Worm (Caenorhabditis elegans): ENCODE results near the gene F41C3.8.

DNA sequence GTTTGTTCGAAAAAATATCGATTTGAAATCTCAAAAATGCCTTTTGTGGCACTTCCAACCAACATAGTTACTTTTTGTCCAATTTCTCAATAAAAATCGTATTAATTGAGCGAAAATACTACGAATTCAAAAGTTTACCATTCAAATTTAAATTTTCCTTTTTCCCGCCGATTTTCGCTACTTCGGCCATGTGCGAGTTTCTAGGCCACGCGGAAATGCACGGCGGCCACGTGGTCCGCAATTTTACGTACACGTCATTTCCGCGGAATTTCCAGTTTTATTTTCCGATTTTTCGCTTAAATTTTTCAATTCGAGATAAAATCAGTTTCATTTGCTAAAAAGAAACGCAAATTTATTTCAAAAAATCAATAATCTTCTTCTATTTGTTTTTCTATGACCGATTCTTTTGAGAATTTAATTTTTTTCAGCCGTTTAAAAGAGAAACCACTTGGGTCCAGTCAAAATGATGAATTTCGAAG lies 24.2 kb downstream of the F41C3.8 start, which contains the start of gene eas-1:
- peak; percentile 71; the same call in 1 of the 2 replicates for TF ChIP-seq pes-1 (GFP tag; IDR thresholded peaks at IDR 0.05)
- no peak for TF ChIP-seq ama-1 (optimal IDR thresholded peaks at IDR 0.05)
- TF ChIP-seq hmbx-1 (tag; optimal IDR thresholded peaks at IDR 0.05) = no peak
- peak; percentile 69 for TF ChIP-seq hmg-4 (GFP tag; optimal IDR thresholded peaks at IDR 0.05)
- TF ChIP-seq B0310.2 (tag; optimal IDR thresholded peaks at IDR 0.05) = no peak
- no peak for TF ChIP-seq flt-1 (GFP tag; IDR thresholded peaks at IDR 0.05)
- no peak for TF ChIP-seq hnd-1 (tag; optimal IDR thresholded peaks at IDR 0.05)
- TF ChIP-seq sea-1 (GFP tag; conservative IDR thresholded peaks at IDR 0.05) = no peak
